Fruit fly (Drosophila melanogaster): ENCODE data around the gene CG8188.

Gene CG8188

DNA sequence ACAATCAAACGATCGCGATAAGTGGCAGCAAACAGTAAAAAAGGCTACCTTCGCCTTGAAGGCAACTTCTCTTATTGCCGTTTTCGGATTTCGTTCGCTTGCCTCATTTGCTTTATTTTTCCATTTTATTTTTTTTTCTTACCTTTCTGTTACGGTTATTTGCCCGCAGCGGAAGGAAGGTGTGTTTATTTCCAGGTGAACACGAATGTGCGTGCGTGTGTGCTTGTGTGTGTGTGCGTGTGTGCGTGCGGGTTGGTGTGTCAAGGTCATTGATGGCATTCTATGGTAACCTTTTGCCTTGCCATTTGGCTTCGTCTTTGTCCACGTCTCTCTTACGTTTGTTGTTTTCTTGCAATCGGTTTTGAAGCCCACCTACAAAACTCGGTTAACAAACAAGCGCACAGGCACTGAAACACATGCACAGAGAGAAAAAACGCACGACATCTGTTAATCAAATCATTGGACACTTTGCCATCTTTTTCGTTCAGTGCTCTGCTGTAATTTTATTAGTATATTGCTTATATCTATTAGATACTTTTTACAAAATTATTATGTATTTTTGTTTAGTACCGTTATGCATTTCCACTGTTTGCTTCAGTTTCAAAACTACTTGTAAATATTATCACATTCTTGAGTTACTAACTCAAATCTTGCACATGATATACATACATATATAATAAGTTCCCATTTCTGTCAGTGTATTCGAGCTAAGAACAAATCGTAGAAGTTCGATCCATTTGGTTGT lies 10.3 kb upstream of the CG8188 start (continued):
- TF ChIP-seq CG2129 (GFP tag; IDR thresholded peaks at IDR 0.05; ENCODE audit: partially characterized antibody): no peak
- TF ChIP-seq Dad (GFP tag; optimal IDR thresholded peaks at IDR 0.05): no peak
- peak; percentile 53 for TF ChIP-seq CG31224 (GFP tag; IDR thresholded peaks at IDR 0.05)
- no peak for TF ChIP-seq Hmx (GFP tag; optimal IDR thresholded peaks at IDR 0.05)
- TF ChIP-seq HLH54F (GFP tag; optimal IDR thresholded peaks at IDR 0.05): no peak
- no peak for TF ChIP-seq NK7.1 (GFP tag; optimal IDR thresholded peaks at IDR 0.05)
- TF ChIP-seq Mrtf (GFP tag; IDR thresholded peaks at IDR 0.05): peak; percentile 35; the same call in 1 of the 3 replicates
- TF ChIP-seq dpn (GFP tag; optimal IDR thresholded peaks at IDR 0.05): peak in 1 of 2 experiments; percentile 18
- peak; percentile 58 for TF ChIP-seq dmrt11E (tag; optimal IDR thresholded peaks at IDR 0.05)
- TF ChIP-seq CG3847 (GFP tag; IDR thresholded peaks at IDR 0.05): peak; percentile 16
- no peak for TF ChIP-seq CG10321 (GFP tag; IDR thresholded peaks at IDR 0.05)
- peak; percentile 74 for TF ChIP-seq CG7556 (GFP tag; optimal IDR thresholded peaks at IDR 0.05)
- TF ChIP-seq sd (tag; optimal IDR thresholded peaks at IDR 0.05): no peak
- peak; percentile 21 for TF ChIP-seq CG18764 (GFP tag; optimal IDR thresholded peaks at IDR 0.05)
- no peak for TF ChIP-seq usp (GFP tag; optimal IDR thresholded peaks at IDR 0.05)
- TF ChIP-seq CG5180 (GFP tag; optimal IDR thresholded peaks at IDR 0.05): peak; percentile 50
- TF ChIP-seq mld (GFP tag; IDR thresholded peaks at IDR 0.05; ENCODE audit: partially characterized antibody): no peak
- TF ChIP-seq zf30C (GFP tag; optimal IDR thresholded peaks at IDR 0.05): peak; percentile 79
- no peak for TF ChIP-seq CG17912 (GFP tag; optimal IDR thresholded peaks at IDR 0.05)
- TF ChIP-seq Ets97D (GFP tag; optimal IDR thresholded peaks at IDR 0.05): no peak
- no peak for TF ChIP-seq corto (GFP tag; optimal IDR thresholded peaks at IDR 0.05)
- TF ChIP-seq br (optimal IDR thresholded peaks at IDR 0.05): no peak
- TF ChIP-seq CG12104 (GFP tag; optimal IDR thresholded peaks at IDR 0.05): peak; percentile 23
- no peak for TF ChIP-seq nerfin-2 (GFP tag; IDR thresholded peaks at IDR 0.05; ENCODE audit: partially characterized antibody)
- TF ChIP-seq mam (GFP tag; optimal IDR thresholded peaks at IDR 0.05): no peak
- TF ChIP-seq knrl (GFP tag; IDR thresholded peaks at IDR 0.05; ENCODE audit: partially characterized antibody): no peak
- no peak for TF ChIP-seq Trl (optimal IDR thresholded peaks at IDR 0.05)
- no peak for TF ChIP-seq Trl (GFP tag; optimal IDR thresholded peaks at IDR 0.05)
- TF ChIP-seq lmd (GFP tag; IDR thresholded peaks at IDR 0.05): peak; percentile 33; the same call in 1 of the 2 replicates
- no peak for TF ChIP-seq pan (optimal IDR thresholded peaks at IDR 0.05)
- peak in 1 of 2 experiments; percentile 70 for TF ChIP-seq pan (GFP tag; optimal IDR thresholded peaks at IDR 0.05 in 1 of 2, IDR thresholded peaks at IDR 0.05 in 1 of 2)
- TF ChIP-seq bowl (GFP tag; IDR thresholded peaks at IDR 0.05): no peak
- no peak for TF ChIP-seq Bteb2 (GFP tag; optimal IDR thresholded peaks at IDR 0.05)
- no peak for TF ChIP-seq Mes4 (GFP tag; optimal IDR thresholded peaks at IDR 0.05)
- no peak for TF ChIP-seq ssp (GFP tag; IDR thresholded peaks at IDR 0.05)
- peak; percentile 29 for TF ChIP-seq CG6654 (GFP tag; optimal IDR thresholded peaks at IDR 0.05)
- TF ChIP-seq Doc2 (GFP tag; IDR thresholded peaks at IDR 0.05): no peak
- TF ChIP-seq onecut (GFP tag; IDR thresholded peaks at IDR 0.05): peak; percentile 9; the same call in 1 of the 2 replicates
- no peak for TF ChIP-seq jigr1 (GFP tag; IDR thresholded peaks at IDR 0.05)
- peak; percentile 22 for TF ChIP-seq CG13296 (GFP tag; optimal IDR thresholded peaks at IDR 0.05)
- no peak for TF ChIP-seq CG13123 (GFP tag; optimal IDR thresholded peaks at IDR 0.05)
- TF ChIP-seq chinmo (GFP tag; IDR thresholded peaks at IDR 0.05; ENCODE audit: partially characterized antibody): 0 out of 4 replicates have a peak, but pooled peaks have one; percentile 41
- TF ChIP-seq CG11085 (GFP tag; IDR thresholded peaks at IDR 0.05): peak; percentile 51
- peak; percentile 53 for TF ChIP-seq CG17359 (tag; optimal IDR thresholded peaks at IDR 0.05)
- TF ChIP-seq CG9727 (GFP tag; optimal IDR thresholded peaks at IDR 0.05): peak; percentile 82
- TF ChIP-seq CG7357 (GFP tag; IDR thresholded peaks at IDR 0.05): peak; percentile 5; the same call in 1 of the 3 replicates
- TF ChIP-seq ci (GFP tag; IDR thresholded peaks at IDR 0.05): 0 out of 3 replicates have a peak, but pooled peaks have one; percentile 31
- TF ChIP-seq cwo (GFP tag; optimal IDR thresholded peaks at IDR 0.05): peak; percentile 35
- TF ChIP-seq gcm2 (GFP tag; optimal IDR thresholded peaks at IDR 0.05): no peak
- TF ChIP-seq ERR (GFP tag; optimal IDR thresholded peaks at IDR 0.05): no peak
- TF ChIP-seq CG8388 (GFP tag; optimal IDR thresholded peaks at IDR 0.05): peak; percentile 38
